Worm (Caenorhabditis elegans) whole organism, dauer: ENCODE data around the gene C06E4.1.

Experiments
- unc-62 ChIP-seq: sonication (generic microtip); optimal IDR thresholded peaks from 2 replicates; lab custom pipeline; 2017; ENCODE audit warnings: missing biosample characterization, missing genetic modification reagents, missing genetic modification characterization

Gene C06E4.1

ce11 chrIV:7260587-7260986, 22.5 kb upstream of the C06E4.1 start, which contains the start of gene C06E4.3:
Gene C06E4.3 (plus strand): TSS chrIV:7260875.
- TF ChIP-seq unc-62 = no peak

ce11 chrIV:7263137-7263536, 19.9 kb upstream of the C06E4.1 start, which contains the start of gene glb-2:
Gene glb-2 (minus strand): TSS chrIV:7263237.
- TF ChIP-seq unc-62 = no peak

ce11 chrIV:7274969-7275548, 8.0 kb upstream of the C06E4.1 start:
- TF ChIP-seq unc-62 = no peak

ce11 chrIV:7276661-7277060, 6.4 kb upstream of the C06E4.1 start, which contains the start of gene C06E4.2:
Gene C06E4.2 (plus strand): TSS chrIV:7276961.
- TF ChIP-seq unc-62 = no peak

ce11 chrIV:7285839-7286238, 2.8 kb downstream of the C06E4.1 start, which contains the start of gene C06E4.8:
Gene C06E4.8 (minus strand): TSS chrIV:7285875.
- TF ChIP-seq unc-62 = no peak

- TF ChIP-seq unc-62 = no peak
These were observed 4.4 kb downstream of the C06E4.1 start, which contains the start of gene F42C5.3 for ce11 chrIV:7287474-7287873. Gene F42C5.3 (minus strand): TSS chrIV:7287574.

ce11 chrIV:7291066-7291465, 8.0 kb downstream of the C06E4.1 start:
- no peak for TF ChIP-seq unc-62

- TF ChIP-seq unc-62 = no peak
These were observed 8.9 kb downstream of the C06E4.1 start, which contains the start of gene F42C5.4 for ce11 chrIV:7291957-7292356. Gene F42C5.4 (minus strand): TSS chrIV:7292127.

ce11 chrIV:7294121-7294520, 11.1 kb downstream of the C06E4.1 start, which contains the start of gene F42C5.5:
Gene F42C5.5 (minus strand): TSS chrIV:7294221.
- no peak for TF ChIP-seq unc-62

ce11 chrIV:7301481-7301880, 18.4 kb downstream of the C06E4.1 start:
- no peak for TF ChIP-seq unc-62

ce11 chrIV:7305325-7305724, 22.3 kb downstream of the C06E4.1 start, which contains the start of gene npr-27:
Gene npr-27 (plus strand): TSS chrIV:7305625.
- no peak for TF ChIP-seq unc-62

- TF ChIP-seq unc-62 = no peak
These were observed 25.9 kb downstream of the C06E4.1 start, which contains the start of gene F42C5.6 for ce11 chrIV:7308974-7309373. Gene F42C5.6 (minus strand): TSS chrIV:7309074.

- no peak for TF ChIP-seq unc-62
These were observed 26.6 kb downstream of the C06E4.1 start for ce11 chrIV:7309678-7310077.

- TF ChIP-seq unc-62 = no peak
These were observed 27.4 kb downstream of the C06E4.1 start, which contains the start of gene grl-4 for ce11 chrIV:7310410-7310809. Gene grl-4 (minus strand): TSS chrIV:7310760.

ce11 chrIV:7310842-7311241, 27.8 kb downstream of the C06E4.1 start:
- no peak for TF ChIP-seq unc-62

ce11 chrIV:7312620-7313194, 29.6 kb downstream of the C06E4.1 start:
- TF ChIP-seq unc-62 = no peak

ce11 chrIV:7313397-7313910, 30.4 kb downstream of the C06E4.1 start, which contains the start of gene rps-8:
Gene rps-8 (minus strand): TSS chrIV:7313860.
- no peak for TF ChIP-seq unc-62

ce11 chrIV:7313962-7314361, 30.9 kb downstream of the C06E4.1 start:
- TF ChIP-seq unc-62 = no peak
